Worm (Caenorhabditis elegans) whole organism, mixed stage, embryonic: Measurements from ENCODE around the gene Y57G7A.5.

Experiments
- M03D4.4 ChIP-seq: sonication (generic microtip); optimal IDR thresholded peaks from 2 replicates; lab custom pipeline; 2017; ENCODE audit warnings: mild to moderate bottlenecking, missing genetic modification characterization, missing compliant biosample characterization
- ces-1 ChIP-seq: fragments of 150-350 bp; optimal IDR thresholded peaks from 2 replicates; lab custom pipeline; 2014; ENCODE audit warnings: missing biosample characterization, missing genetic modification reagents, missing genetic modification characterization
- elt-1 ChIP-seq: sonication (generic microtip); optimal IDR thresholded peaks from 2 replicates; lab custom pipeline; 2017; ENCODE audit warnings: missing genetic modification characterization, mild to moderate bottlenecking, missing compliant biosample characterization, antibody characterized with exemption, moderate library complexity, borderline replicate concordance; ENCODE audit not compliant: insufficient read depth
- nhr-12 ChIP-seq: fragments of 150-350 bp; optimal IDR thresholded peaks from 2 replicates; lab custom pipeline; 2014; ENCODE audit warnings: missing biosample characterization, missing genetic modification characterization
- nhr-2 ChIP-seq: fragments of 150-350 bp; optimal IDR thresholded peaks from 2 replicates; lab custom pipeline; 2014; ENCODE audit warnings: missing biosample characterization, missing genetic modification characterization
- nhr-237 ChIP-seq: fragments of 150-350 bp; optimal IDR thresholded peaks from 2 replicates; lab custom pipeline; 2014; ENCODE audit warnings: missing biosample characterization, missing genetic modification characterization
- nhr-76 ChIP-seq: sonication (generic microtip); optimal IDR thresholded peaks from 2 replicates; lab custom pipeline; 2017; ENCODE audit warnings: missing biosample characterization, missing genetic modification characterization

DNA sequence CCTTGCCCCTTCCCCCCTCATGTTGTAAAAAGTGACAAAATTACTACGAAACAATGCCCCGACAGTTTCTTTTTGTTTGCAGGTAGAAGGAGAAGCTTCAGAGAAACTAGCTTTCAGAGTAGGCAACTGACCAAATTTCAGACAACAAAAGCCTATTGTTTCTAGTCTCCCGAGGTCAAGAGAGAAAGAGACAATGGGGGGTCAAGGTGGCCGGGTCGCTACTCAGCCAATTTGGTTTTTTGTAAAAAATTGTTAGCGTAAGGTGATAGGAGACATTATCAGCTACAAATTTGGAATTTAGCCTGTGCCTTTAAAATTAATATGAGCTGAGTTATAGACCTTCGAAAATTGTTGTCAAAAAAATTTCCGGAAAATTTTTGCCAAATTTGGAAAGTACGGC is 40.4 kb downstream of the Y57G7A.5 start:
- TF ChIP-seq M03D4.4 (tag; lab: Kevin White, UChicago): no peak
- TF ChIP-seq nhr-237: no peak
- no peak for TF ChIP-seq nhr-2 (tag; lab: Kevin White, UChicago)
- TF ChIP-seq ces-1 (GFP tag; lab: Kevin White, UChicago): no peak
- TF ChIP-seq nhr-76: no peak
- TF ChIP-seq elt-1: no peak
- TF ChIP-seq nhr-12: no peak
